Fruit fly (Drosophila melanogaster): ENCODE results near the gene CG3223.

DNA sequence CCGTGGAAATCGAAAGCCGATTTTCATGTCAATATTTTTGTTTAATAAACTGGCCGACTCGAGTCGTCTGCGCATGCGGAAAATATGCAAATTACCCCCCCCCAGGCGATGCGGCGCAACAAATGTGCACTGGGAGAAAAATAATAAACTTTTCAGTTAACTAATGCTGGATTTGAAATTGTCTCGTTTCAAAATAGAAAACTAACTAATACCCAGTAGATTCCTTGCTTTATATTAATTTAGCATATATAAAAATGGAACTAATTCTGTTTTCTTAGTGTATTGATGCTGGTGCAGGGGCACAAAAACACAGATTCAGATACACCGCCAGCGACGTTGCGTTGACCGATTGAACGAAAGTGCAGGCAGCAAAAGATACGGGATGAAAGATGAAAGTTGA is 28.7 kb downstream of the CG3223 start:
- peak; percentile 64 for TF ChIP-seq CG8159 (tag; optimal IDR thresholded peaks at IDR 0.05)
- peak; percentile 79 for TF ChIP-seq CG12605 (GFP tag; IDR thresholded peaks at IDR 0.05)
- peak; percentile 43; the same call in 2 of the 3 replicates for TF ChIP-seq fd96Ca (GFP tag; IDR thresholded peaks at IDR 0.05)
- peak; percentile 37 for TF ChIP-seq Pif1B (GFP tag; optimal IDR thresholded peaks at IDR 0.05)
- no peak for TF ChIP-seq EcR (GFP tag; optimal IDR thresholded peaks at IDR 0.05)
- peak; percentile 40 for TF ChIP-seq Pif1A (GFP tag; optimal IDR thresholded peaks at IDR 0.05)
- peak; percentile 1 for TF ChIP-seq Snoo (tag; optimal IDR thresholded peaks at IDR 0.05)
- no peak for TF ChIP-seq D1 (tag; optimal IDR thresholded peaks at IDR 0.05)
- TF ChIP-seq CG9948 (tag; optimal IDR thresholded peaks at IDR 0.05) = peak; percentile 49

Data from whole organism, pupa.